Fruit fly (Drosophila melanogaster): ENCODE measurements around the gene bdl.

The bdl gene

dm6 chr2L:4334971-4335436, 10.7 kb downstream of the bdl start (continued):
- TF ChIP-seq crp (GFP tag; optimal IDR thresholded peaks at IDR 0.05) (peak in 1 of 2 experiments; percentile 33), nerfin-1 (tag; optimal IDR thresholded peaks at IDR 0.05) (no peak), CG8765 (GFP tag; IDR thresholded peaks at IDR 0.05) (0 out of 2 replicates have a peak, but pooled peaks have one; percentile 18), CG8924 (tag; optimal IDR thresholded peaks at IDR 0.05) (no peak), Dbx (GFP tag; IDR thresholded peaks at IDR 0.05) (0 out of 3 replicates have a peak, but pooled peaks have one; percentile 42), Camta (GFP tag; optimal IDR thresholded peaks at IDR 0.05) (no peak), bigmax (GFP tag; optimal IDR thresholded peaks at IDR 0.05) (no peak), lola (GFP tag; optimal IDR thresholded peaks at IDR 0.05) (no peak), Pdp1 (GFP tag; optimal IDR thresholded peaks at IDR 0.05) (peak in 1 of 2 experiments; percentile 44), tup (GFP tag; optimal IDR thresholded peaks at IDR 0.05) (no peak), kah (GFP tag; optimal IDR thresholded peaks at IDR 0.05) (no peak), CG2678 (tag; optimal IDR thresholded peaks at IDR 0.05) (no peak), CG3163 (GFP tag; optimal IDR thresholded peaks at IDR 0.05) (no peak), ham (GFP tag; IDR thresholded peaks at IDR 0.05) (no peak), Hmr (GFP tag; optimal IDR thresholded peaks at IDR 0.05) (peak; percentile 22), Xbp1 (GFP tag; optimal IDR thresholded peaks at IDR 0.05) (no peak), HLHmδ (GFP tag; optimal IDR thresholded peaks at IDR 0.05) (no peak), ab (GFP tag; optimal IDR thresholded peaks at IDR 0.05) (no peak), ato (GFP tag; IDR thresholded peaks at IDR 0.05; ENCODE audit: partially characterized antibody) (0 out of 2 replicates have a peak, but pooled peaks have one; percentile 9)

DNA sequence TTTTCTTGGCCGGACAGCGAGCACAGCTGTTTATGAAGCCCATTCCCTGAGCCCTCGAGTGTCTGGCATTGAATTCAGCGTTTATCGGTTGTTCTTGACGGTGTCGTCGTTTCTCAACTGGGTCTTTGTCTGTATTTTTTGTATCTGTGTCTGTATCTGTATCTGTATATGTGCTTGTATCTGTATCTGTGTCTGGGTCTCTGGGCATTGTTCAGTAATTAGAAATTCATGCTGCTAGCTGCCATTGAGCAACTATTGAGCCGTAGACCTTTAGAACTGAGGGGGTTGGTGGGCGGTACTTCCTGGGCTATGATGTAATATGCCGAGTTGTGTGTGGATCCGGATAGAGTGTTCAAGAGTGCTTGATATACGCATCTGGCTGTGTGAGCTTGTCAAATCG, 11.6 kb downstream of the bdl start:
- TF ChIP-seq CG7372 (GFP tag; IDR thresholded peaks at IDR 0.05) (no peak), Atf3 (GFP tag; optimal IDR thresholded peaks at IDR 0.05) (peak; percentile 16), abd-A (tag; optimal IDR thresholded peaks at IDR 0.05) (peak; percentile 0), PHDP (tag; optimal IDR thresholded peaks at IDR 0.05) (no peak), Lhr (GFP tag; optimal IDR thresholded peaks at IDR 0.05) (no peak), CG11695 (GFP tag; IDR thresholded peaks at IDR 0.05) (no peak), Opbp (GFP tag; IDR thresholded peaks at IDR 0.05; ENCODE audit: partially characterized antibody) (no peak), vfl (GFP tag; optimal IDR thresholded peaks at IDR 0.05) (no peak), gfzf (GFP tag; optimal IDR thresholded peaks at IDR 0.05) (no peak), CG4404 (GFP tag; IDR thresholded peaks at IDR 0.05) (no peak), Eip74EF (GFP tag; optimal IDR thresholded peaks at IDR 0.05) (no peak), cad (GFP tag; optimal IDR thresholded peaks at IDR 0.05) (no peak), prd (optimal IDR thresholded peaks at IDR 0.05) (no peak), prd (GFP tag; IDR thresholded peaks at IDR 0.05) (no peak), inv (GFP tag; IDR thresholded peaks at IDR 0.05; ENCODE audit: partially characterized antibody) (no peak), cato (GFP tag; optimal IDR thresholded peaks at IDR 0.05; ENCODE audit: borderline replicate concordance) (no peak), wek (GFP tag; optimal IDR thresholded peaks at IDR 0.05) (no peak), Fer1 (GFP tag; optimal IDR thresholded peaks at IDR 0.05) (no peak), cg (GFP tag; optimal IDR thresholded peaks at IDR 0.05) (peak; percentile 82), Hr39 (optimal IDR thresholded peaks at IDR 0.05) (no peak), CG12744 (GFP tag; optimal IDR thresholded peaks at IDR 0.05) (no peak), zen2 (GFP tag; IDR thresholded peaks at IDR 0.05; ENCODE audit: partially characterized antibody) (no peak), Awh (GFP tag; IDR thresholded peaks at IDR 0.05) (no peak), zfh1 (GFP tag; IDR thresholded peaks at IDR 0.05) (no peak), CG6813 (GFP tag; optimal IDR thresholded peaks at IDR 0.05) (no peak), tgo (GFP tag; IDR thresholded peaks at IDR 0.05) (no peak), Bteb2 (GFP tag; optimal IDR thresholded peaks at IDR 0.05) (no peak), Hsf (GFP tag; optimal IDR thresholded peaks at IDR 0.05) (no peak), CG11085 (GFP tag; IDR thresholded peaks at IDR 0.05) (no peak), CG10431 (GFP tag; optimal IDR thresholded peaks at IDR 0.05) (no peak), CG17912 (GFP tag; optimal IDR thresholded peaks at IDR 0.05) (no peak), ase (GFP tag; IDR thresholded peaks at IDR 0.05) (no peak)

All from whole organism, embryonic.